Fruit fly (Drosophila melanogaster) whole organism, embryonic: ENCODE data around the gene Hsp70Ba.

ENCODE experiments used
- Adf1 ChIP-seq: fragments of 200-800 bp; sonication (Bioruptor generic); IDR thresholded peaks from 2 replicates; pipeline ENCODE4 v1.3.6; 2022; ENCODE audit warnings: missing biosample characterization, missing genetic modification characterization
- BEAF-32 ChIP-seq: fragments of 200-800 bp; sonication (Bioruptor generic); optimal IDR thresholded peaks from 3 replicates; lab custom pipeline; 2017; ENCODE audit warnings: missing biosample characterization, missing genetic modification characterization, mild to moderate bottlenecking, moderate library complexity, missing genetic modification reagents
- Blimp-1 ChIP-seq: fragments of 200-800 bp; sonication (Bioruptor generic); optimal IDR thresholded peaks from 3 replicates; lab custom pipeline; 2018; ENCODE audit warnings: missing biosample characterization, missing genetic modification characterization, mild to moderate bottlenecking, moderate library complexity, missing genetic modification reagents
- Bteb2 ChIP-seq: fragments of 200-800 bp; sonication (Bioruptor generic); optimal IDR thresholded peaks from 2 replicates; lab custom pipeline; 2016; ENCODE audit warnings: missing biosample characterization, missing genetic modification characterization
- CG11504 ChIP-seq: fragments of 200-800 bp; sonication (Bioruptor generic); optimal IDR thresholded peaks from 3 replicates; lab custom pipeline; 2019; ENCODE audit warnings: missing biosample characterization, mild to moderate bottlenecking, missing genetic modification characterization, moderate library complexity
- CG12219 ChIP-seq: fragments of 200-800 bp; sonication (Bioruptor generic); optimal IDR thresholded peaks from 3 replicates; lab custom pipeline; 2018; ENCODE audit warnings: missing biosample characterization, mild to moderate bottlenecking, missing genetic modification characterization
- CG13424 ChIP-seq: fragments of 200-800 bp; sonication (Bioruptor generic); optimal IDR thresholded peaks from 2 replicates; lab custom pipeline; 2019; ENCODE audit warnings: missing biosample characterization, mild to moderate bottlenecking, missing genetic modification characterization, moderate library complexity
- CG15073 ChIP-seq: fragments of 200-800 bp; sonication (Bioruptor generic); optimal IDR thresholded peaks from 2 replicates; lab custom pipeline; 2016; ENCODE audit warnings: missing biosample characterization, missing genetic modification characterization
- CG17359 ChIP-seq: fragments of 200-800 bp; sonication (Bioruptor generic); optimal IDR thresholded peaks from 3 replicates; lab custom pipeline; 2018; ENCODE audit warnings: missing biosample characterization, mild to moderate bottlenecking, missing genetic modification characterization, moderate library complexity
- CG18011 ChIP-seq: fragments of 200-800 bp; sonication (Bioruptor generic); optimal IDR thresholded peaks from 2 replicates; lab custom pipeline; 2017; ENCODE audit warnings: missing biosample characterization, missing genetic modification characterization, mild to moderate bottlenecking, moderate library complexity, missing genotype
- CG2129 ChIP-seq: fragments of 200-800 bp; sonication (Bioruptor generic); IDR thresholded peaks from 2 replicates; pipeline ENCODE4 v1.3.6; 2022; ENCODE audit warnings: missing biosample characterization, missing genetic modification characterization; ENCODE audit not compliant: partially characterized antibody
- CG33213 ChIP-seq: fragments of 200-800 bp; sonication (Bioruptor generic); optimal IDR thresholded peaks from 3 replicates; lab custom pipeline; 2016; ENCODE audit warnings: missing biosample characterization, missing genetic modification characterization
- CG4282 ChIP-seq: fragments of 200-800 bp; sonication (Bioruptor generic); optimal IDR thresholded peaks from 2 replicates; lab custom pipeline; 2016; ENCODE audit warnings: missing biosample characterization, missing genetic modification characterization
- CG43689 ChIP-seq: fragments of 200-800 bp; sonication (Bioruptor generic); IDR thresholded peaks from 2 replicates; pipeline ENCODE4 v1.3.6; 2022; ENCODE audit warnings: missing biosample characterization, missing genetic modification characterization
- CG4404 ChIP-seq: fragments of 200-800 bp; sonication (Bioruptor generic); IDR thresholded peaks from 2 replicates; pipeline ENCODE4 v1.3.6; 2022; ENCODE audit warnings: missing biosample characterization, missing genetic modification characterization
- CG6654 ChIP-seq: fragments of 200-800 bp; sonication (Bioruptor generic); optimal IDR thresholded peaks from 2 replicates; lab custom pipeline; 2017; ENCODE audit warnings: missing biosample characterization, mild to moderate bottlenecking, missing genetic modification characterization
- CG7963 ChIP-seq: fragments of 200-800 bp; sonication (Bioruptor generic); IDR thresholded peaks from 3 replicates; pipeline ENCODE4 v1.3.6; 2022; ENCODE audit warnings: missing biosample characterization, missing genetic modification characterization; ENCODE audit not compliant: partially characterized antibody
- CG8290 ChIP-seq, 3 experiments: fragments of 200-800 bp; sonication (Bioruptor generic); optimal IDR thresholded peaks; 2 replicates each; lab custom pipeline; 2016 to 2019; ENCODE audit warnings: missing biosample characterization in 3 of 3, missing genetic modification characterization in 3 of 3, mild to moderate bottlenecking in 2 of 3, moderate library complexity in 1 of 3
- CG8478 ChIP-seq: fragments of >200 bp; optimal IDR thresholded peaks from 2 replicates; lab custom pipeline; 2018
- Fer1 ChIP-seq: fragments of 200-800 bp; sonication (Bioruptor generic); optimal IDR thresholded peaks from 2 replicates; lab custom pipeline; 2017; ENCODE audit warnings: missing biosample characterization, mild to moderate bottlenecking, missing genetic modification characterization
- Hsf ChIP-seq: fragments of 200-800 bp; sonication (Bioruptor generic); optimal IDR thresholded peaks from 3 replicates; lab custom pipeline; 2016; ENCODE audit warnings: missing biosample characterization, missing genetic modification characterization
- Mrtf ChIP-seq: fragments of 200-800 bp; sonication (Bioruptor generic); IDR thresholded peaks from 3 replicates; pipeline ENCODE4 v1.3.6; 2022; ENCODE audit warnings: missing biosample characterization, missing genetic modification characterization
- Nf-YA ChIP-seq: fragments of 200-800 bp; sonication (Bioruptor generic); IDR thresholded peaks from 2 replicates; pipeline ENCODE4 v1.3.6; 2022; ENCODE audit warnings: missing biosample characterization, missing genetic modification characterization
- Nf-YC ChIP-seq: fragments of 200-800 bp; optimal IDR thresholded peaks from 3 replicates; lab custom pipeline; 2019; ENCODE audit warnings: missing biosample characterization, mild to moderate bottlenecking, missing genetic modification characterization, moderate library complexity
- Optix ChIP-seq: fragments of 200-800 bp; sonication (Bioruptor generic); IDR thresholded peaks from 3 replicates; pipeline ENCODE4 v1.3.6; 2022; ENCODE audit warnings: missing biosample characterization, missing genetic modification characterization
- Poxn ChIP-seq: fragments of 200-800 bp; sonication (Bioruptor generic); IDR thresholded peaks from 2 replicates; pipeline ENCODE4 v1.3.6; 2022; ENCODE audit warnings: missing biosample characterization, missing genetic modification characterization
- Rx ChIP-seq: fragments of 200-800 bp; sonication (Bioruptor generic); IDR thresholded peaks from 2 replicates; pipeline ENCODE4 v1.3.6; 2022; ENCODE audit warnings: missing biosample characterization, missing genetic modification characterization
- Spps ChIP-seq: fragments of 200-800 bp; sonication (Bioruptor generic); optimal IDR thresholded peaks from 2 replicates; lab custom pipeline; 2018; ENCODE audit warnings: missing biosample characterization, mild to moderate bottlenecking, missing genetic modification characterization
- Trl ChIP-seq, 3 experiments: fragments of >200 bp in 2 of 3; fragments of 200-800 bp in 1 of 3; sonication (Bioruptor generic) in 1 of 3; optimal IDR thresholded peaks; 2 replicates in 1 of 3; 3 replicates in 2 of 3; lab custom pipeline; 2016 to 2017; ENCODE audit warnings: missing biosample characterization in 1 of 3, missing genetic modification characterization in 1 of 3
- ara ChIP-seq: fragments of 200-800 bp; sonication (Bioruptor generic); IDR thresholded peaks from 2 replicates; pipeline ENCODE4 v1.3.6; 2022; ENCODE audit warnings: missing biosample characterization, missing genetic modification characterization
- bbx ChIP-seq: fragments of 200-800 bp; sonication (Bioruptor generic); IDR thresholded peaks from 2 replicates; pipeline ENCODE4 v1.3.6; 2022; ENCODE audit warnings: missing biosample characterization, missing genetic modification characterization; ENCODE audit not compliant: partially characterized antibody
- chinmo ChIP-seq: fragments of 200-800 bp; sonication (Bioruptor generic); IDR thresholded peaks from 4 replicates; pipeline ENCODE4 v1.3.6; 2022; ENCODE audit warnings: missing biosample characterization, missing genetic modification characterization; ENCODE audit not compliant: partially characterized antibody
- crc ChIP-seq: fragments of 200-800 bp; sonication (Bioruptor generic); optimal IDR thresholded peaks from 2 replicates; lab custom pipeline; 2016; ENCODE audit warnings: missing biosample characterization, missing genetic modification characterization
- dimm ChIP-seq: fragments of 200-800 bp; sonication (Bioruptor generic); IDR thresholded peaks from 2 replicates; pipeline ENCODE4 v1.3.6; 2022; ENCODE audit warnings: missing biosample characterization, missing genetic modification characterization
- fd3F ChIP-seq: fragments of 200-800 bp; sonication (Bioruptor generic); optimal IDR thresholded peaks from 2 replicates; lab custom pipeline; 2018; ENCODE audit warnings: missing biosample characterization, mild to moderate bottlenecking, missing genetic modification characterization, moderate library complexity
- fd96Cb ChIP-seq: fragments of 200-800 bp; sonication (Bioruptor generic); optimal IDR thresholded peaks from 2 replicates; lab custom pipeline; 2018; ENCODE audit warnings: missing biosample characterization, mild to moderate bottlenecking, missing genetic modification characterization, moderate library complexity
- ind ChIP-seq: fragments of 200-800 bp; sonication (Bioruptor generic); optimal IDR thresholded peaks from 3 replicates; lab custom pipeline; 2016; ENCODE audit warnings: missing biosample characterization, missing genetic modification characterization
- jumu ChIP-seq: fragments of 200-800 bp; sonication (Bioruptor generic); optimal IDR thresholded peaks from 3 replicates; lab custom pipeline; 2016; ENCODE audit warnings: missing biosample characterization, missing genetic modification characterization
- klu ChIP-seq: fragments of 200-800 bp; sonication (Bioruptor generic); IDR thresholded peaks from 2 replicates; pipeline ENCODE4 v1.3.6; 2022; ENCODE audit warnings: missing biosample characterization, missing genetic modification characterization
- mam ChIP-seq: fragments of 200-800 bp; sonication (Bioruptor generic); optimal IDR thresholded peaks from 3 replicates; lab custom pipeline; 2016; ENCODE audit warnings: missing biosample characterization, missing genetic modification characterization
- mirr ChIP-seq: fragments of 200-800 bp; sonication (Bioruptor generic); optimal IDR thresholded peaks from 3 replicates; lab custom pipeline; 2018; ENCODE audit warnings: missing biosample characterization, mild to moderate bottlenecking, missing genetic modification characterization
- pb ChIP-seq: fragments of 200-800 bp; sonication (Bioruptor generic); optimal IDR thresholded peaks from 3 replicates; lab custom pipeline; 2016; ENCODE audit warnings: missing biosample characterization, missing genetic modification characterization
- pfk ChIP-seq: fragments of 200-800 bp; sonication (Bioruptor generic); optimal IDR thresholded peaks from 2 replicates; lab custom pipeline; 2018; ENCODE audit warnings: missing biosample characterization, mild to moderate bottlenecking, missing genetic modification characterization, moderate library complexity
- salm ChIP-seq: fragments of 200-800 bp; sonication (Bioruptor generic); optimal IDR thresholded peaks from 2 replicates; lab custom pipeline; 2018; ENCODE audit warnings: missing biosample characterization, mild to moderate bottlenecking, missing genetic modification characterization
- shn ChIP-seq: fragments of 200-800 bp; sonication (Bioruptor generic); optimal IDR thresholded peaks from 3 replicates; lab custom pipeline; 2016; ENCODE audit warnings: missing biosample characterization, missing genetic modification characterization
- sr ChIP-seq: fragments of 200-800 bp; sonication (Bioruptor generic); IDR thresholded peaks from 3 replicates; pipeline ENCODE4 v1.3.6; 2022; ENCODE audit warnings: missing biosample characterization, missing genetic modification characterization
- sug ChIP-seq: fragments of 200-800 bp; optimal IDR thresholded peaks from 2 replicates; lab custom pipeline; 2019; ENCODE audit warnings: missing biosample characterization, mild to moderate bottlenecking, missing genetic modification characterization, moderate library complexity
- toy ChIP-seq: fragments of 200-800 bp; sonication (Bioruptor generic); IDR thresholded peaks from 2 replicates; pipeline ENCODE4 v1.3.6; 2022; ENCODE audit warnings: missing biosample characterization, missing genetic modification characterization
- trem ChIP-seq: fragments of 200-800 bp; optimal IDR thresholded peaks from 3 replicates; lab custom pipeline; 2019; ENCODE audit warnings: missing biosample characterization, mild to moderate bottlenecking, missing genetic modification characterization, moderate library complexity
- tup ChIP-seq: fragments of 200-800 bp; sonication (Bioruptor generic); optimal IDR thresholded peaks from 2 replicates; lab custom pipeline; 2016; ENCODE audit warnings: missing biosample characterization, mild to moderate bottlenecking, missing genetic modification characterization, moderate library complexity
- usp ChIP-seq: fragments of >200 bp; optimal IDR thresholded peaks from 2 replicates; lab custom pipeline; 2017; ENCODE audit warnings: missing biosample characterization, missing genetic modification characterization

Hsp70Ba gene

dm6 chr3R:12451376-12451775 is 16.2 kb downstream of the Hsp70Ba start (continued):
- TF ChIP-seq sug (tag; lab: Kevin White, UChicago) (no peak), CG17359 (tag; lab: Kevin White, UChicago) (peak; percentile 56), CG6654 (no peak), CG43689 (GFP tag; lab: Robert Waterston, UW) (no peak), Optix (no peak), salm (tag; lab: Kevin White, UChicago) (no peak), CG8478 (no peak), CG33213 (GFP tag; lab: Kevin White, UChicago) (no peak), crc (GFP tag; lab: Kevin White, UChicago) (no peak), CG2129 (GFP tag; lab: Robert Waterston, UW) (no peak), CG11504 (tag; lab: Kevin White, UChicago) (no peak), CG18011 (GFP tag; lab: Kevin White, UChicago) (no peak), chinmo (GFP tag; lab: Robert Waterston, UW) (no peak), trem (no peak), tup (GFP tag; lab: Kevin White, UChicago) (no peak), pb (GFP tag; lab: Kevin White, UChicago) (no peak), mirr (GFP tag; lab: Kevin White, UChicago) (no peak), sr (GFP tag; lab: Robert Waterston, UW) (no peak), Hsf (GFP tag; lab: Kevin White, UChicago) (peak; percentile 8), Spps (tag; lab: Kevin White, UChicago) (no peak), Adf1 (GFP tag; lab: Robert Waterston, UW) (no peak), klu (GFP tag; lab: Robert Waterston, UW) (no peak), Mrtf (no peak), pfk (GFP tag; lab: Kevin White, UChicago) (no peak), CG13424 (tag; lab: Kevin White, UChicago) (peak; percentile 51), BEAF-32 (no peak), ara (GFP tag; lab: Robert Waterston, UW) (no peak), Nf-YC (tag; lab: Kevin White, UChicago) (no peak), jumu (GFP tag; lab: Kevin White, UChicago) (no peak), Trl (optimal IDR thresholded peaks at IDR 0.05; lab: Kevin White, UChicago) (no peak), Trl (GFP tag; optimal IDR thresholded peaks at IDR 0.05; lab: Kevin White, UChicago) (peak; percentile 0), usp (GFP tag; lab: Kevin White, UChicago) (no peak), CG7963 (GFP tag; lab: Robert Waterston, UW) (no peak), dimm (GFP tag; lab: Robert Waterston, UW) (no peak), Blimp-1 (peak; percentile 38), Poxn (GFP tag; lab: Robert Waterston, UW) (no peak), CG12219 (peak; percentile 23), CG4282 (GFP tag; lab: Kevin White, UChicago) (no peak), Rx (GFP tag; lab: Robert Waterston, UW) (no peak), CG15073 (GFP tag; lab: Kevin White, UChicago) (no peak), ind (GFP tag; lab: Kevin White, UChicago) (peak; percentile 34), bbx (GFP tag; lab: Robert Waterston, UW) (no peak), Nf-YA (GFP tag; lab: Robert Waterston, UW) (no peak), CG8290 (GFP tag; optimal IDR thresholded peaks at IDR 0.05; lab: Kevin White, UChicago) (no peak), CG8290 (tag; optimal IDR thresholded peaks at IDR 0.05; lab: Kevin White, UChicago) (peak in 1 of 2 experiments; percentile 65), CG4404 (GFP tag; lab: Robert Waterston, UW) (no peak), shn (no peak), fd3F (GFP tag; lab: Kevin White, UChicago) (no peak), toy (no peak), Bteb2 (no peak), fd96Cb (peak; percentile 18), Fer1 (GFP tag; lab: Kevin White, UChicago) (peak; percentile 43), mam (GFP tag; lab: Kevin White, UChicago) (peak; percentile 20)
